Worm (Caenorhabditis elegans) whole organism, L3 larva: Measurements from ENCODE around the gene fbxa-138.

Experiments
- R02D3.7 ChIP-seq: fragments of 150-350 bp; optimal IDR thresholded peaks from 2 replicates; lab custom pipeline; 2014; ENCODE audit warnings: missing biosample characterization, missing genetic modification characterization
- ZK546.5 ChIP-seq: sonication (generic microtip); optimal IDR thresholded peaks from 2 replicates; lab custom pipeline; 2017; ENCODE audit warnings: missing biosample characterization, missing genetic modification characterization
- aly-2 ChIP-seq: fragments of 150-350 bp; optimal IDR thresholded peaks from 2 replicates; lab custom pipeline; 2014; ENCODE audit warnings: missing biosample characterization, missing genetic modification characterization
- ama-1 ChIP-seq: fragments of 150-350 bp; optimal IDR thresholded peaks from 2 replicates; lab custom pipeline; 2018
- ceh-16 ChIP-seq: sonication (generic microtip); optimal IDR thresholded peaks from 2 replicates; lab custom pipeline; 2017; ENCODE audit warnings: missing biosample characterization, missing genetic modification characterization
- ceh-28 ChIP-seq: fragments of 150-350 bp; optimal IDR thresholded peaks from 2 replicates; lab custom pipeline; 2014; ENCODE audit warnings: missing biosample characterization, missing genetic modification reagents, missing genetic modification characterization
- ceh-82 ChIP-seq: fragments of 150-350 bp; optimal IDR thresholded peaks from 2 replicates; lab custom pipeline; 2014; ENCODE audit warnings: missing biosample characterization, missing genetic modification characterization
- ceh-9 ChIP-seq: sonication (generic microtip); optimal IDR thresholded peaks from 2 replicates; lab custom pipeline; 2018; ENCODE audit warnings: missing biosample characterization, missing genetic modification characterization
- daf-12 ChIP-seq: fragments of 150-350 bp; optimal IDR thresholded peaks from 2 replicates; lab custom pipeline; 2014; ENCODE audit warnings: missing biosample characterization, missing genetic modification reagents, missing genetic modification characterization
- egl-27 ChIP-seq: sonication (generic microtip); optimal IDR thresholded peaks from 4 replicates; lab custom pipeline; 2017; ENCODE audit warnings: missing biosample characterization, missing genetic modification reagents, missing genetic modification characterization
- egl-5 ChIP-seq: fragments of 150-350 bp; optimal IDR thresholded peaks from 2 replicates; lab custom pipeline; 2017; ENCODE audit warnings: missing biosample characterization, missing genetic modification reagents, missing genetic modification characterization, inconsistent platforms
- elt-1 ChIP-seq: fragments of 150-350 bp; optimal IDR thresholded peaks from 2 replicates; lab custom pipeline; 2014; ENCODE audit warnings: missing biosample characterization, missing genetic modification characterization
- elt-2 ChIP-seq: sonication (generic microtip); optimal IDR thresholded peaks from 2 replicates; lab custom pipeline; 2016; ENCODE audit warnings: missing genetic modification reagents, mild to moderate bottlenecking, missing genetic modification characterization, missing compliant biosample characterization
- elt-3 ChIP-seq, 3 experiments: fragments of 150-350 bp in 1 of 3; sonication (generic microtip) in 2 of 3; optimal IDR thresholded peaks; 2 replicates in 2 of 3; 4 replicates in 1 of 3; lab custom pipeline; 2014 to 2017; ENCODE audit warnings: missing biosample characterization in 3 of 3, missing genetic modification characterization in 3 of 3
- eor-1 ChIP-seq, 2 experiments: fragments of 150-350 bp; optimal IDR thresholded peaks; 2 replicates each; lab custom pipeline; 2014 to 2018; ENCODE audit warnings: missing biosample characterization in 2 of 2, missing genetic modification characterization in 2 of 2
- fkh-10 ChIP-seq: sonication (generic microtip); optimal IDR thresholded peaks from 2 replicates; lab custom pipeline; 2017; ENCODE audit warnings: missing biosample characterization, missing genetic modification reagents, missing genetic modification characterization
- fkh-2 ChIP-seq: fragments of 150-350 bp; optimal IDR thresholded peaks from 2 replicates; lab custom pipeline; 2014; ENCODE audit warnings: missing biosample characterization, missing genetic modification reagents, missing genetic modification characterization
- fos-1 ChIP-seq: fragments of 150-350 bp; optimal IDR thresholded peaks from 2 replicates; lab custom pipeline; 2014; ENCODE audit warnings: missing biosample characterization, missing genetic modification characterization
- hmg-11 ChIP-seq: sonication (generic microtip); optimal IDR thresholded peaks from 2 replicates; lab custom pipeline; 2016; ENCODE audit warnings: missing genetic modification characterization, missing compliant biosample characterization
- jun-1 ChIP-seq: fragments of 150-350 bp; optimal IDR thresholded peaks from 2 replicates; lab custom pipeline; 2014; ENCODE audit warnings: missing biosample characterization, missing genetic modification reagents, missing genetic modification characterization
- lin-15B ChIP-seq: fragments of 150-350 bp; optimal IDR thresholded peaks from 2 replicates; lab custom pipeline; 2014; ENCODE audit warnings: missing biosample characterization, missing genetic modification characterization
- lin-39 ChIP-seq: fragments of 150-350 bp; optimal IDR thresholded peaks from 2 replicates; lab custom pipeline; 2018; ENCODE audit warnings: missing biosample characterization, missing genetic modification reagents, missing genetic modification characterization
- lsy-12 ChIP-seq: sonication (generic microtip); optimal IDR thresholded peaks from 2 replicates; lab custom pipeline; 2016; ENCODE audit warnings: mild to moderate bottlenecking, missing genetic modification characterization, missing compliant biosample characterization
- mdl-1 ChIP-seq: fragments of 150-350 bp; optimal IDR thresholded peaks from 2 replicates; lab custom pipeline; 2014; ENCODE audit warnings: missing biosample characterization, missing genetic modification characterization
- mml-1 ChIP-seq: fragments of 150-350 bp; sonication (generic microtip); optimal IDR thresholded peaks from 3 replicates; lab custom pipeline; 2014; ENCODE audit warnings: missing biosample characterization, missing genetic modification characterization
- nfya-1 ChIP-seq: sonication (generic microtip); optimal IDR thresholded peaks from 2 replicates; lab custom pipeline; 2017; ENCODE audit warnings: missing genetic modification characterization, mild to moderate bottlenecking, missing compliant biosample characterization, antibody characterized with exemption, moderate library complexity; ENCODE audit not compliant: insufficient read depth
- nhr-11 ChIP-seq: fragments of 150-350 bp; optimal IDR thresholded peaks from 2 replicates; lab custom pipeline; 2014; ENCODE audit warnings: missing biosample characterization, missing genetic modification characterization
- nhr-12 ChIP-seq: fragments of 150-350 bp; optimal IDR thresholded peaks from 2 replicates; lab custom pipeline; 2014; ENCODE audit warnings: missing biosample characterization, missing genetic modification characterization
- nhr-23 ChIP-seq: fragments of 150-350 bp; optimal IDR thresholded peaks from 2 replicates; lab custom pipeline; 2014; ENCODE audit warnings: missing biosample characterization, missing genetic modification reagents, missing genetic modification characterization
- nhr-237 ChIP-seq: fragments of 150-350 bp; optimal IDR thresholded peaks from 2 replicates; lab custom pipeline; 2014; ENCODE audit warnings: missing biosample characterization, missing genetic modification characterization
- nhr-25 ChIP-seq: sonication (generic microtip); optimal IDR thresholded peaks from 2 replicates; lab custom pipeline; 2017; ENCODE audit warnings: missing biosample characterization, missing genetic modification characterization
- nhr-28 ChIP-seq: fragments of 150-350 bp; optimal IDR thresholded peaks from 2 replicates; lab custom pipeline; 2014; ENCODE audit warnings: missing biosample characterization, missing genetic modification characterization
- nhr-43 ChIP-seq: sonication (generic microtip); optimal IDR thresholded peaks from 2 replicates; lab custom pipeline; 2016; ENCODE audit warnings: mild to moderate bottlenecking, missing genetic modification characterization, missing compliant biosample characterization; ENCODE audit not compliant: poor library complexity, severe bottlenecking
- nhr-67 ChIP-seq: fragments of 150-350 bp; optimal IDR thresholded peaks from 2 replicates; lab custom pipeline; 2014; ENCODE audit warnings: missing biosample characterization, missing genetic modification characterization
- nhr-76 ChIP-seq: fragments of 150-350 bp; sonication (generic microtip); optimal IDR thresholded peaks from 5 replicates; lab custom pipeline; 2014; ENCODE audit warnings: missing biosample characterization, missing genetic modification characterization
- nhr-77 ChIP-seq: fragments of 150-350 bp; optimal IDR thresholded peaks from 2 replicates; lab custom pipeline; 2014; ENCODE audit warnings: missing biosample characterization, missing genetic modification characterization
- pha-4 ChIP-seq: fragments of 150-350 bp; optimal IDR thresholded peaks from 2 replicates; lab custom pipeline; 2014; ENCODE audit warnings: missing biosample characterization, missing genetic modification reagents, missing genetic modification characterization
- pqm-1 ChIP-seq: fragments of 150-350 bp; optimal IDR thresholded peaks from 2 replicates; lab custom pipeline; 2017; ENCODE audit warnings: missing biosample characterization, missing genetic modification characterization, inconsistent platforms
- sea-2 ChIP-seq: fragments of 150-350 bp; sonication (generic microtip); optimal IDR thresholded peaks from 4 replicates; lab custom pipeline; 2014; ENCODE audit warnings: missing biosample characterization, missing genetic modification reagents, missing genetic modification characterization
- skn-1 ChIP-seq: fragments of 150-350 bp; optimal IDR thresholded peaks from 2 replicates; lab custom pipeline; 2014; ENCODE audit warnings: missing biosample characterization, missing genetic modification characterization
- snpc-4 ChIP-seq: fragments of 150-350 bp; optimal IDR thresholded peaks from 2 replicates; lab custom pipeline; 2014; ENCODE audit warnings: missing biosample characterization, missing genetic modification characterization
- tbx-2 ChIP-seq: sonication (generic microtip); optimal IDR thresholded peaks from 2 replicates; lab custom pipeline; 2016; ENCODE audit warnings: mild to moderate bottlenecking, missing genetic modification characterization, missing compliant biosample characterization
- unc-39 ChIP-seq: sonication (generic microtip); optimal IDR thresholded peaks from 4 replicates; lab custom pipeline; 2017; ENCODE audit warnings: missing biosample characterization, missing genetic modification characterization
- unc-62 ChIP-seq: fragments of 150-350 bp; sonication (generic microtip); optimal IDR thresholded peaks from 4 replicates; lab custom pipeline; 2014; ENCODE audit warnings: missing biosample characterization, missing genetic modification reagents, missing genetic modification characterization
- zag-1 ChIP-seq: fragments of 150-350 bp; optimal IDR thresholded peaks from 2 replicates; lab custom pipeline; 2014; ENCODE audit warnings: missing biosample characterization, missing genetic modification characterization
- ztf-11 ChIP-seq: fragments of 150-350 bp; optimal IDR thresholded peaks from 2 replicates; lab custom pipeline; 2014; ENCODE audit warnings: missing biosample characterization, missing genetic modification characterization
- ztf-4 ChIP-seq: fragments of 150-350 bp; optimal IDR thresholded peaks from 2 replicates; lab custom pipeline; 2014; ENCODE audit warnings: missing biosample characterization, missing genetic modification characterization

The fbxa-138 gene

DNA sequence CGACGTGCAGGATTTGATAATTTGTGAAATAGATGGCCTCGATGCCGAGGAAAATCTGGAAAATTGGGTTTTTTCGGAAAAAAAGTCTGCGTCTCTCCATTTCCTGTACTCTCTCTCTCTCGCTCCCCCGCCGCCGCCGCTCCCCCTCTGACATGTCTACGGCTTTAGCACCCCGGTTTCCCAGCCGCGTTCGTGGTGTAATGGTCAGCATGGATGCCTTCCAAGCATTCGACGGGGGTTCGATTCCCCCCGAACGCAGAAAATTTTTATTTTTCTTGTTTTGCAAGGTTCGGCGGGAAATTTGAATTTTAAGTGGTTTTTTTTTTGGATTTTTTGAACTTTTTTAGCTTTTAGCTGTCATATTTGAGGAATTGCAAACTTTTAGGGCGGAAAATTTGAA, 40.3 kb upstream of the fbxa-138 start:
- peak; percentile 71 for TF ChIP-seq jun-1 (tag; lab: Kevin White, UChicago)
- TF ChIP-seq snpc-4 (tag; lab: Kevin White, UChicago) = no peak
- TF ChIP-seq lsy-12 (tag; lab: Kevin White, UChicago) = peak; percentile 73
- TF ChIP-seq nhr-23 (tag; lab: Kevin White, UChicago) = peak; percentile 24
- TF ChIP-seq nfya-1 (tag; lab: Kevin White, UChicago) = peak; percentile 78
- no peak for TF ChIP-seq unc-62
- peak; percentile 1 for TF ChIP-seq pqm-1
- no peak for TF ChIP-seq sea-2
- no peak for TF ChIP-seq eor-1 (tag; optimal IDR thresholded peaks at IDR 0.05; lab: Kevin White, UChicago)
- no peak for TF ChIP-seq nhr-237 (tag; lab: Kevin White, UChicago)
- no peak for TF ChIP-seq nhr-76 (tag; lab: Kevin White, UChicago)
- no peak for TF ChIP-seq egl-5 (tag; lab: Kevin White, UChicago)
- TF ChIP-seq fkh-2 (tag; lab: Kevin White, UChicago) = no peak
- no peak for TF ChIP-seq nhr-11
- TF ChIP-seq aly-2 = no peak
- TF ChIP-seq daf-12 (tag; lab: Kevin White, UChicago) = no peak
- peak; percentile 13 for TF ChIP-seq ceh-82 (tag; lab: Kevin White, UChicago)
- no peak for TF ChIP-seq elt-3 (tag; optimal IDR thresholded peaks at IDR 0.05; lab: Kevin White, UChicago)
- peak; percentile 84 for TF ChIP-seq lin-39 (tag; lab: Kevin White, UChicago)
- TF ChIP-seq ceh-9 (tag; lab: Kevin White, UChicago) = no peak
- TF ChIP-seq mdl-1 (tag; lab: Kevin White, UChicago) = no peak
- TF ChIP-seq nhr-12 (tag; lab: Kevin White, UChicago) = no peak
- no peak for TF ChIP-seq egl-27 (tag; lab: Kevin White, UChicago)
- TF ChIP-seq ceh-28 (tag; lab: Kevin White, UChicago) = no peak
- TF ChIP-seq pha-4 = peak; percentile 53
- no peak for TF ChIP-seq nhr-28 (tag; lab: Kevin White, UChicago)
- no peak for TF ChIP-seq ztf-11 (tag; lab: Kevin White, UChicago)
- no peak for TF ChIP-seq fos-1 (tag; lab: Kevin White, UChicago)
- TF ChIP-seq skn-1 (tag; lab: Kevin White, UChicago) = peak; percentile 77
- peak; percentile 7 for TF ChIP-seq fkh-10 (GFP tag; lab: Kevin White, UChicago)
- TF ChIP-seq mml-1 (tag; lab: Kevin White, UChicago) = no peak
- TF ChIP-seq ztf-4 = no peak
- TF ChIP-seq lin-15B (tag; lab: Kevin White, UChicago) = peak; percentile 94
- no peak for TF ChIP-seq ZK546.5 (tag; lab: Kevin White, UChicago)
- peak; percentile 35 for TF ChIP-seq elt-2 (tag; lab: Kevin White, UChicago)
- TF ChIP-seq nhr-25 = peak; percentile 6
- TF ChIP-seq zag-1 (tag; lab: Kevin White, UChicago) = peak; percentile 6
- TF ChIP-seq ceh-16 = no peak
- TF ChIP-seq R02D3.7 = no peak
- no peak for TF ChIP-seq nhr-43 (tag; lab: Kevin White, UChicago)
- no peak for TF ChIP-seq elt-1 (tag; lab: Kevin White, UChicago)
- no peak for TF ChIP-seq ama-1 (lab: Kevin White, UChicago)
- TF ChIP-seq nhr-77 = no peak
- TF ChIP-seq unc-39 (tag; lab: Kevin White, UChicago) = no peak
- peak; percentile 25 for TF ChIP-seq tbx-2 (tag; lab: Kevin White, UChicago)
- peak; percentile 94 for TF ChIP-seq hmg-11
- TF ChIP-seq nhr-67 = no peak

DNA sequence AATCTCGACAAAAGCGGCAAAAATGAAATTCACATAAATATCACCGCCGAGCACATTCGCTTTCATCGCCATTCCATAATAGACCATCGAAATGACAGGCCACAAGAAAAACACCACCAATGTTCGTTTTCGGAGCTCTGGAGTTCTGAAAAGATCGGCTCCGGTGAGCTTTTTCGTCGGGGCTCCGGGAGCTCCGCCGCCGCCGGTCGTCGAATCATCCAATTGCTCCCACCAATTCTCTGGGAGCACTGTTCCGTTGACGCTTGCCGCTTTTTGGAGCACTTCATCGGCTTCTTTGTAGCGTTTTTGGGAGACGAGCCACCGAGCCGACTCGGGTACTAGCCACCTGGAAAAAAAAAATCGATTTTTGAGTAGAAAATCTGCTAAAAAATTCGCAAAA, 37.4 kb upstream of the fbxa-138 start:
- no peak for TF ChIP-seq fkh-2 (tag; lab: Kevin White, UChicago)
- TF ChIP-seq egl-27 (tag; lab: Kevin White, UChicago) = no peak
- TF ChIP-seq ama-1 (lab: Kevin White, UChicago) = no peak
- no peak for TF ChIP-seq tbx-2 (tag; lab: Kevin White, UChicago)
- no peak for TF ChIP-seq nhr-12 (tag; lab: Kevin White, UChicago)
- no peak for TF ChIP-seq nfya-1 (tag; lab: Kevin White, UChicago)
- TF ChIP-seq egl-5 (tag; lab: Kevin White, UChicago) = no peak
- TF ChIP-seq unc-62 = no peak
- TF ChIP-seq jun-1 (tag; lab: Kevin White, UChicago) = no peak
- no peak for TF ChIP-seq lin-39 (tag; lab: Kevin White, UChicago)
- no peak for TF ChIP-seq fkh-10 (GFP tag; lab: Kevin White, UChicago)
- TF ChIP-seq zag-1 (tag; lab: Kevin White, UChicago) = no peak
- TF ChIP-seq elt-3 (tag; optimal IDR thresholded peaks at IDR 0.05; lab: Kevin White, UChicago) = no peak
- no peak for TF ChIP-seq nhr-237 (tag; lab: Kevin White, UChicago)
- no peak for TF ChIP-seq R02D3.7
- no peak for TF ChIP-seq aly-2
- no peak for TF ChIP-seq nhr-28 (tag; lab: Kevin White, UChicago)
- TF ChIP-seq nhr-23 (tag; lab: Kevin White, UChicago) = no peak
- TF ChIP-seq ceh-16 = no peak
